Worm (Caenorhabditis elegans) whole organism, L4 larva: ENCODE data around the gene F16G10.13.

Experiments
- D1046.2 ChIP-seq: fragments of 200-800 bp; sonication (Bioruptor generic); IDR thresholded peaks from 2 replicates; pipeline ENCODE4 v1.3.6; 2022; ENCODE audit warnings: missing genetic modification characterization, missing compliant biosample characterization
- F37D6.2 ChIP-seq: sonication (generic microtip); optimal IDR thresholded peaks from 2 replicates; lab custom pipeline; 2016; ENCODE audit warnings: mild to moderate bottlenecking, missing genetic modification characterization, missing compliant biosample characterization
- R02D3.7 ChIP-seq: fragments of 150-350 bp; sonication (generic microtip); optimal IDR thresholded peaks from 3 replicates; lab custom pipeline; 2014; ENCODE audit warnings: missing biosample characterization, missing genetic modification characterization
- T26A8.4 ChIP-seq: fragments of 200-800 bp; sonication (Bioruptor generic); IDR thresholded peaks from 2 replicates; pipeline ENCODE4 v1.3.6; 2022; ENCODE audit warnings: missing genetic modification characterization, missing compliant biosample characterization
- Y105C5A.15 ChIP-seq: fragments of 200-800 bp; sonication (Bioruptor generic); IDR thresholded peaks from 2 replicates; pipeline ENCODE4 v1.3.6; 2022; ENCODE audit warnings: missing genetic modification characterization, missing compliant biosample characterization
- Y48G9A.11 ChIP-seq: fragments of 200-800 bp; sonication (Bioruptor generic); IDR thresholded peaks from 2 replicates; pipeline ENCODE4 v1.3.6; 2022; ENCODE audit warnings: missing genetic modification reagents, missing genetic modification characterization, missing compliant biosample characterization
- Y5F2A.4 ChIP-seq: fragments of 200-800 bp; sonication (Bioruptor generic); optimal IDR thresholded peaks from 2 replicates; lab custom pipeline; 2018; ENCODE audit warnings: mild to moderate bottlenecking, missing genetic modification characterization, missing compliant biosample characterization
- Y75B8A.6 ChIP-seq: fragments of 200-800 bp; sonication (Bioruptor generic); IDR thresholded peaks from 2 replicates; pipeline ENCODE4 v1.3.6; 2022; ENCODE audit warnings: missing genetic modification reagents, missing genetic modification characterization, missing compliant biosample characterization
- ZK337.2 ChIP-seq: fragments of 200-800 bp; sonication (Bioruptor generic); IDR thresholded peaks from 2 replicates; pipeline ENCODE4 v1.3.6; 2022; ENCODE audit warnings: missing genetic modification reagents, missing genetic modification characterization, missing compliant biosample characterization
- aha-1 ChIP-seq: fragments of 150-350 bp; peaks from one replicate; lab custom pipeline; 2014; ENCODE audit warnings: missing biosample characterization, missing genetic modification characterization
- arid-1 ChIP-seq: fragments of 200-800 bp; sonication (Bioruptor generic); conservative IDR thresholded peaks from 2 replicates; pipeline ENCODE4 v1.3.6; 2022; ENCODE audit warnings: missing genetic modification reagents, missing genetic modification characterization, missing compliant biosample characterization
- attf-4 ChIP-seq: sonication (generic microtip); optimal IDR thresholded peaks from 3 replicates; lab custom pipeline; 2017; ENCODE audit warnings: missing biosample characterization, missing genetic modification characterization
- ceh-44 ChIP-seq: fragments of 200-800 bp; sonication (Bioruptor generic); IDR thresholded peaks from 2 replicates; pipeline ENCODE4 v1.3.6; 2022; ENCODE audit warnings: missing genetic modification reagents, missing genetic modification characterization, missing compliant biosample characterization
- ceh-82 ChIP-seq: sonication (generic microtip); optimal IDR thresholded peaks from 2 replicates; lab custom pipeline; 2017; ENCODE audit warnings: missing biosample characterization, missing genetic modification characterization
- cey-2 ChIP-seq: sonication (generic microtip); optimal IDR thresholded peaks from 3 replicates; lab custom pipeline; 2017; ENCODE audit warnings: missing genetic modification characterization, mild to moderate bottlenecking, missing compliant biosample characterization, antibody characterized with exemption, borderline replicate concordance; ENCODE audit not compliant: insufficient read depth
- daf-12 ChIP-seq: fragments of 150-350 bp; optimal IDR thresholded peaks from 2 replicates; lab custom pipeline; 2014; ENCODE audit warnings: missing biosample characterization, missing genetic modification reagents, missing genetic modification characterization
- daf-16 ChIP-seq, 3 experiments: sonication (generic microtip); optimal IDR thresholded peaks; 2 replicates each; lab custom pipeline; 2016 to 2017; ENCODE audit warnings: missing genetic modification characterization in 3 of 3, missing genetic modification reagents in 3 of 3, mild to moderate bottlenecking in 2 of 3, missing compliant biosample characterization in 2 of 3, missing biosample characterization in 1 of 3, moderate library complexity in 1 of 3
- daf-8 ChIP-seq: fragments of 200-800 bp; sonication (Bioruptor generic); IDR thresholded peaks from 2 replicates; pipeline ENCODE4 v1.3.6; 2022; ENCODE audit warnings: missing genetic modification characterization, missing compliant biosample characterization
- dve-1 ChIP-seq: sonication (generic microtip); optimal IDR thresholded peaks from 2 replicates; lab custom pipeline; 2017; ENCODE audit warnings: antibody characterized with exemption, mild to moderate bottlenecking, missing genetic modification characterization, missing compliant biosample characterization; ENCODE audit not compliant: insufficient read depth
- fkh-10 ChIP-seq: fragments of 150-350 bp; optimal IDR thresholded peaks from 2 replicates; lab custom pipeline; 2014; ENCODE audit warnings: missing biosample characterization, missing genetic modification reagents, missing genetic modification characterization
- hif-1 ChIP-seq, 2 experiments: sonication (generic microtip); optimal IDR thresholded peaks; 2 replicates each; lab custom pipeline; 2016 to 2017; ENCODE audit warnings: missing compliant biosample characterization in 2 of 2, missing genetic modification characterization in 2 of 2, missing genetic modification reagents in 2 of 2, missing genotype in 2 of 2, mild to moderate bottlenecking in 1 of 2
- hlh-30 ChIP-seq: sonication (generic microtip); optimal IDR thresholded peaks from 2 replicates; lab custom pipeline; 2017; ENCODE audit warnings: antibody characterized with exemption, mild to moderate bottlenecking, missing genetic modification characterization, missing compliant biosample characterization; ENCODE audit not compliant: insufficient read depth
- hmg-1.1 ChIP-seq: fragments of 200-800 bp; sonication (Bioruptor generic); IDR thresholded peaks from 2 replicates; pipeline ENCODE4 v1.3.6; 2022; ENCODE audit warnings: missing genetic modification reagents, missing genetic modification characterization, missing compliant biosample characterization
- jun-1 ChIP-seq: fragments of 150-350 bp; optimal IDR thresholded peaks from 2 replicates; lab custom pipeline; 2014; ENCODE audit warnings: missing biosample characterization, missing genetic modification reagents, missing genetic modification characterization
- lsy-2 ChIP-seq, 2 experiments: fragments of 150-350 bp in 1 of 2; sonication (generic microtip) in 1 of 2; optimal IDR thresholded peaks; 2 replicates each; lab custom pipeline; 2014 to 2017; ENCODE audit warnings: missing biosample characterization in 2 of 2, missing genetic modification characterization in 2 of 2
- mdl-1 ChIP-seq, 2 experiments: fragments of 150-350 bp in 1 of 2; sonication (generic microtip) in 1 of 2; optimal IDR thresholded peaks; 2 replicates each; lab custom pipeline; 2014 to 2017; ENCODE audit warnings: missing biosample characterization in 2 of 2, missing genetic modification characterization in 2 of 2
- mdt-29 ChIP-seq: fragments of 200-800 bp; sonication (Bioruptor generic); IDR thresholded peaks from 2 replicates; pipeline ENCODE4 v1.3.6; 2022; ENCODE audit warnings: missing genetic modification reagents, missing genetic modification characterization, missing compliant biosample characterization
- mxl-2 ChIP-seq: fragments of 200-800 bp; sonication (Bioruptor generic); conservative IDR thresholded peaks from 2 replicates; pipeline ENCODE4 v1.3.6; 2022; ENCODE audit warnings: missing genetic modification reagents, missing genetic modification characterization, missing compliant biosample characterization
- nhr-102 ChIP-seq: sonication (generic microtip); optimal IDR thresholded peaks from 2 replicates; lab custom pipeline; 2016; ENCODE audit warnings: mild to moderate bottlenecking, missing genetic modification characterization, moderate library complexity, missing compliant biosample characterization
- nhr-6 ChIP-seq: fragments of 150-350 bp; optimal IDR thresholded peaks from 2 replicates; lab custom pipeline; 2014; ENCODE audit warnings: missing biosample characterization, missing genetic modification characterization
- php-3 ChIP-seq: fragments of 200-800 bp; sonication (Bioruptor generic); IDR thresholded peaks from 2 replicates; pipeline ENCODE4 v1.3.6; 2022; ENCODE audit warnings: missing genetic modification reagents, missing genetic modification characterization, missing compliant biosample characterization
- rbr-2 ChIP-seq: sonication (generic microtip); optimal IDR thresholded peaks from 2 replicates; lab custom pipeline; 2016; ENCODE audit warnings: missing genotype, missing genetic modification characterization, missing compliant biosample characterization
- saeg-2 ChIP-seq: fragments of 200-800 bp; sonication (Bioruptor generic); IDR thresholded peaks from 2 replicates; pipeline ENCODE4 v1.3.6; 2022; ENCODE audit warnings: missing genetic modification reagents, missing genetic modification characterization, missing compliant biosample characterization
- skn-1 ChIP-seq: fragments of 150-350 bp; optimal IDR thresholded peaks from 2 replicates; lab custom pipeline; 2014; ENCODE audit warnings: missing biosample characterization, missing genetic modification characterization
- snpc-1.2 ChIP-seq: fragments of 200-800 bp; sonication (Bioruptor generic); IDR thresholded peaks from 2 replicates; pipeline ENCODE4 v1.3.6; 2022; ENCODE audit warnings: missing genetic modification reagents, missing genetic modification characterization, missing compliant biosample characterization
- tra-1 ChIP-seq: fragments of 200-800 bp; sonication (Bioruptor generic); IDR thresholded peaks from 2 replicates; pipeline ENCODE4 v1.3.6; 2022; ENCODE audit warnings: missing genetic modification reagents, missing genetic modification characterization, missing compliant biosample characterization
- unc-130 ChIP-seq: sonication (generic microtip); optimal IDR thresholded peaks from 2 replicates; lab custom pipeline; 2016; ENCODE audit warnings: missing genetic modification reagents, missing genetic modification characterization, missing compliant biosample characterization
- zfp-3 ChIP-seq: fragments of 200-800 bp; sonication (Bioruptor generic); conservative IDR thresholded peaks from 2 replicates; pipeline ENCODE4 v1.3.6; 2022; ENCODE audit warnings: missing genetic modification reagents, missing genetic modification characterization, missing compliant biosample characterization
- zip-11 ChIP-seq: fragments of 200-800 bp; sonication (Bioruptor generic); IDR thresholded peaks from 2 replicates; pipeline ENCODE4 v1.3.6; 2022; ENCODE audit warnings: missing genetic modification characterization, missing compliant biosample characterization
- zip-2 ChIP-seq: fragments of 150-350 bp; optimal IDR thresholded peaks from 2 replicates; lab custom pipeline; 2014; ENCODE audit warnings: missing biosample characterization, missing genetic modification characterization
- ztf-7 ChIP-seq: fragments of 150-350 bp; optimal IDR thresholded peaks from 2 replicates; lab custom pipeline; 2014; ENCODE audit warnings: missing biosample characterization, missing genetic modification characterization

The F16G10.13 gene

DNA sequence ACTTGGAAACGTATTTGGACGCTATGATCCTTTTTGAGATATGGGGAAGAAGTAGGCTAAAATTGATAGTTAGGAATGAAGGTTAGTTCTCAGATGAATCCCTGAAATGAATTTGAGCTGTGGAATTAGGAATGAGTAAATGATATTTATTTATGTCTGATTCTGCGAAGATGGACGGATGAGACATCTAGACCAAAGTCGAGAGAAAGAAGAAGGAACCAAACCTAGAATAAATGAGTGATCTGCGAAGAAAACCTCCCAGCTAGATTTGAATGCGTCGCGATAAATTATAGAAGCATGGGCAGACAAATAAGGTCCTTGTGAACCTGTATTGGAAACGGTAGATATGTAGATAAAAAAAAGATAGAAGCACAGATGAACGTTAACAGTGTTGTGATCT lies 35.8 kb downstream of the F16G10.13 start, which contains the start of gene F43C11.16:
Gene F43C11.16, minus strand, starts transcription at position 101 of the 400 bp plus-strand sequence.
- TF ChIP-seq hlh-30 (tag; lab: Kevin White, UChicago) (no peak), lsy-2 (tag; optimal IDR thresholded peaks at IDR 0.05; lab: Kevin White, UChicago) (no peak), D1046.2 (GFP tag; lab: Robert Waterston, UW) (no peak), dve-1 (tag; lab: Kevin White, UChicago) (no peak), attf-4 (tag; lab: Kevin White, UChicago) (no peak), saeg-2 (GFP tag; lab: Robert Waterston, UW) (no peak), daf-12 (tag; lab: Kevin White, UChicago) (no peak), zfp-3 (no peak), snpc-1.2 (no peak), Y105C5A.15 (no peak), skn-1 (tag; lab: Kevin White, UChicago) (no peak), rbr-2 (tag; lab: Kevin White, UChicago) (no peak), mdl-1 (tag; optimal IDR thresholded peaks at IDR 0.05; lab: Kevin White, UChicago) (no peak), ceh-82 (tag; lab: Kevin White, UChicago) (no peak), Y48G9A.11 (GFP tag; lab: Robert Waterston, UW) (no peak), arid-1 (GFP tag; lab: Robert Waterston, UW) (no peak), nhr-6 (no peak), aha-1 (tag; lab: Kevin White, UChicago) (no peak), zip-11 (GFP tag; lab: Robert Waterston, UW) (no peak), ceh-44 (GFP tag; lab: Robert Waterston, UW) (no peak)

DNA sequence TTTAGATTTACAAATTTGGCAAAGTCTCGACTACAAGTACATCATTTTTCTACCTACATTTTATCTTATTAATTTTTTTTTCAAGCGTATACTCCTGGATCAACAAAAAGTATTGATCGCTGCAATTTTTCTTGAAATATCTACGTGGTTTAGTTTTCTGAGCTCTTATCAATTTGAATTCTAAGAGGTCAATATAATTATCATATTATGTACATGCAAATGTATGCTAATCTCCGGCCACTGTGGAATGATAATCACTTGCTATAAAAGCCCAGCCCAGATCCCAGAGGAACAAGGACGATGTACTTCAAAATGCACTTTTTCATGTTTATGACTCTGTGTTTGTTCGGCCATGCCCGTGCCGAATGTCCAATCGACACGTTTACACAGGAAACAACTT lies 39.0 kb downstream of the F16G10.13 start, which contains the start of gene F43C11.1:
Gene F43C11.1, plus strand, starts transcription at position 301 of the 400 bp plus-strand sequence.
- no peak for TF ChIP-seq ZK337.2
- TF ChIP-seq hif-1 (tag; optimal IDR thresholded peaks at IDR 0.05; lab: Kevin White, UChicago), result no peak
- no peak for TF ChIP-seq zfp-3
- TF ChIP-seq skn-1 (tag; lab: Kevin White, UChicago), result no peak
- TF ChIP-seq tra-1, result no peak
- no peak for TF ChIP-seq nhr-6
- no peak for TF ChIP-seq Y75B8A.6 (GFP tag; lab: Robert Waterston, UW)
- TF ChIP-seq mdt-29 (GFP tag; lab: Robert Waterston, UW), result no peak
- no peak for TF ChIP-seq mxl-2 (GFP tag; lab: Robert Waterston, UW)
- no peak for TF ChIP-seq snpc-1.2
- TF ChIP-seq Y48G9A.11 (GFP tag; lab: Robert Waterston, UW), result no peak
- no peak for TF ChIP-seq R02D3.7
- no peak for TF ChIP-seq F37D6.2 (tag; lab: Kevin White, UChicago)
- no peak for TF ChIP-seq hmg-1.1

DNA sequence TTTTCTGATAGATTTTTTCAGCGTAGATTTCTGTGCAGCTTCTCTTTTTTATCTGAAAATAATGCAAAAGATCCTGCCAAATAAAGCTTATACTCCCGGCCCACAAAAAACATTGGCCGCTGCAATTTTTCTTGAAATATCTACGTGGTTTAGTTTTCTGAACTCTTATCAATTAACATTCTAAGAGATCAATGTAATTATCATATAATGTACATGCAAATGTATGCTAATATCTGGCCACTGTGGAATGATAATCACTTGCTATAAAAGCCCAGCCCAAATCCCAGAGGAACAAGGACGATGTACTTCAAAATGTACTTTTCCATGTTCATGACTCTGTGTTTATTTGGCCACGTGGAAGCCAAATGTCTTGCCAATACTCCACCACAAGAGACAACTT lies 41.3 kb downstream of the F16G10.13 start, which contains the start of gene F43C11.2:
Gene F43C11.2, plus strand, starts transcription at position 301 of the 400 bp plus-strand sequence.
- TF ChIP-seq nhr-102, result no peak
- no peak for TF ChIP-seq daf-16 (GFP tag; optimal IDR thresholded peaks at IDR 0.05; lab: Kevin White, UChicago)
- no peak for TF ChIP-seq daf-16 (tag; optimal IDR thresholded peaks at IDR 0.05; lab: Kevin White, UChicago)
- no peak for TF ChIP-seq php-3
- TF ChIP-seq cey-2 (tag; lab: Kevin White, UChicago), result no peak
- no peak for TF ChIP-seq jun-1 (tag; lab: Kevin White, UChicago)
- TF ChIP-seq daf-8 (GFP tag; lab: Robert Waterston, UW), result no peak
- no peak for TF ChIP-seq unc-130 (GFP tag; lab: Kevin White, UChicago)
- TF ChIP-seq Y5F2A.4 (GFP tag; lab: Kevin White, UChicago), result no peak
- no peak for TF ChIP-seq ztf-7 (tag; lab: Kevin White, UChicago)
- TF ChIP-seq arid-1 (GFP tag; lab: Robert Waterston, UW), result no peak
- no peak for TF ChIP-seq zip-2
- no peak for TF ChIP-seq fkh-10 (GFP tag; lab: Kevin White, UChicago)
- no peak for TF ChIP-seq mxl-2 (GFP tag; lab: Robert Waterston, UW)
- no peak for TF ChIP-seq T26A8.4 (GFP tag; lab: Robert Waterston, UW)
- TF ChIP-seq daf-12 (tag; lab: Kevin White, UChicago), result no peak
